Worm (Caenorhabditis elegans): ENCODE results near the gene mlk-1.

The mlk-1 gene

ce11 chrV:5064761-5065421, at the start of gene mlk-1 (continued):
- TF ChIP-seq fkh-8 (tag; optimal IDR thresholded peaks at IDR 0.05) (peak; percentile 79), nhr-71 (tag; optimal IDR thresholded peaks at IDR 0.05) (peak; percentile 57), isw-1 (GFP tag; IDR thresholded peaks at IDR 0.05) (peak; percentile 36), ceh-82 (tag; optimal IDR thresholded peaks at IDR 0.05) (peak in 2 of 3 experiments; percentile 27 to 60), nhr-77 (tag; optimal IDR thresholded peaks at IDR 0.05) (peak; percentile 53), F16B12.6 (tag; optimal IDR thresholded peaks at IDR 0.05) (no peak), sup-37 (GFP tag; optimal IDR thresholded peaks at IDR 0.05) (no peak), alr-1 (tag; optimal IDR thresholded peaks at IDR 0.05; ENCODE audit: borderline replicate concordance) (no peak), ama-1 (optimal IDR thresholded peaks at IDR 0.05) (peak; percentile 16), ceh-63 (GFP tag; optimal IDR thresholded peaks at IDR 0.05) (no peak), nhr-85 (tag) (peak; percentile 51), pax-3 (tag; optimal IDR thresholded peaks at IDR 0.05) (no peak), nhr-47 (tag; optimal IDR thresholded peaks at IDR 0.05) (peak; percentile 62), mdl-1 (tag; optimal IDR thresholded peaks at IDR 0.05) (no peak), swsn-7 (tag; optimal IDR thresholded peaks at IDR 0.05) (peak; percentile 70), fos-1 (tag; optimal IDR thresholded peaks at IDR 0.05) (no peak), dpl-1 (GFP tag; optimal IDR thresholded peaks at IDR 0.05) (peak in 2 of 3 experiments; percentile 6 to 36), zip-4 (GFP tag; optimal IDR thresholded peaks at IDR 0.05) (no peak), ceh-8 (GFP tag; optimal IDR thresholded peaks at IDR 0.05) (peak; percentile 24), dsc-1 (tag; optimal IDR thresholded peaks at IDR 0.05) (peak; percentile 15), C04F5.9 (tag; optimal IDR thresholded peaks at IDR 0.05) (no peak), blmp-1 (tag; optimal IDR thresholded peaks at IDR 0.05) (peak; percentile 80), C16A3.4 (tag; optimal IDR thresholded peaks at IDR 0.05) (peak; percentile 50), grh-1 (GFP tag; IDR thresholded peaks at IDR 0.05) (no peak), lin-15B (tag; optimal IDR thresholded peaks at IDR 0.05) (no peak), fkh-10 (GFP tag; optimal IDR thresholded peaks at IDR 0.05) (peak; percentile 73), nhr-28 (tag; optimal IDR thresholded peaks at IDR 0.05) (no peak), unc-86 (tag; optimal IDR thresholded peaks at IDR 0.05) (peak; percentile 65), elt-3 (tag; optimal IDR thresholded peaks at IDR 0.05) (no peak), unc-62 (GFP tag; optimal IDR thresholded peaks at IDR 0.05) (no peak), snu-23 (GFP tag; optimal IDR thresholded peaks at IDR 0.05) (peak; percentile 73), sptf-1 (tag; optimal IDR thresholded peaks at IDR 0.05) (no peak)

- TF ChIP-seq lin-13 (GFP tag; optimal IDR thresholded peaks at IDR 0.05): no peak
- TF ChIP-seq nhr-11 (tag; optimal IDR thresholded peaks at IDR 0.05): no peak
- no peak for TF ChIP-seq lir-3 (tag; optimal IDR thresholded peaks at IDR 0.05; ENCODE audit: poor library complexity)
- TF ChIP-seq isw-1 (GFP tag; IDR thresholded peaks at IDR 0.05): no peak
Measured at ce11 chrV:5113654-5114053, 49.0 kb upstream of the mlk-1 start, which contains the start of gene C04F5.8. Gene C04F5.8 (minus strand): TSS chrV:5113754.

ce11 chrV:5110684-5111083, 46.1 kb upstream of the mlk-1 start, which contains the start of gene ugt-63:
Gene ugt-63 (minus strand): TSS chrV:5110772.
- no peak for TF ChIP-seq efl-1 (optimal IDR thresholded peaks at IDR 0.05)
- peak in 1 of 2 experiments; percentile 29 for TF ChIP-seq efl-1 (GFP tag; optimal IDR thresholded peaks at IDR 0.05 in 1 of 2)
- no peak for TF ChIP-seq lsy-2 (tag; optimal IDR thresholded peaks at IDR 0.05)
- TF ChIP-seq vab-15 (tag; optimal IDR thresholded peaks at IDR 0.05): no peak
- TF ChIP-seq nhr-20 (tag; optimal IDR thresholded peaks at IDR 0.05): peak; percentile 55
- no peak for TF ChIP-seq ama-1 (optimal IDR thresholded peaks at IDR 0.05)
- no peak for TF ChIP-seq ceh-90 (tag; optimal IDR thresholded peaks at IDR 0.05)
- peak; percentile 51 for TF ChIP-seq nhr-85 (tag)
- TF ChIP-seq nhr-11 (tag; optimal IDR thresholded peaks at IDR 0.05): no peak
- no peak for TF ChIP-seq dsc-1 (tag; optimal IDR thresholded peaks at IDR 0.05)
